Worm (Caenorhabditis elegans) whole organism, late embryonic: Measurements from ENCODE around the gene sfxn-2.

Source experiments
- C38D4.7 ChIP-seq: fragments of 200-800 bp; sonication (Bioruptor generic); optimal IDR thresholded peaks from 2 replicates; lab custom pipeline; 2018; ENCODE audit warnings: mild to moderate bottlenecking, missing genetic modification characterization, moderate library complexity, missing compliant biosample characterization
- K09A11.1 ChIP-seq: sonication (generic microtip); optimal IDR thresholded peaks from 2 replicates; lab custom pipeline; 2017; ENCODE audit warnings: antibody characterized with exemption, mild to moderate bottlenecking, missing genetic modification characterization, missing compliant biosample characterization; ENCODE audit not compliant: insufficient read depth
- T23F11.4 ChIP-seq: fragments of 200-800 bp; sonication (Bioruptor generic); optimal IDR thresholded peaks from 2 replicates; lab custom pipeline; 2018; ENCODE audit warnings: mild to moderate bottlenecking, missing genetic modification characterization, missing compliant biosample characterization
- Y22D7AL.16 ChIP-seq: sonication (generic microtip); optimal IDR thresholded peaks from 2 replicates; lab custom pipeline; 2016; ENCODE audit warnings: missing genetic modification characterization, missing compliant biosample characterization
- ahr-1 ChIP-seq: sonication (generic microtip); optimal IDR thresholded peaks from 2 replicates; lab custom pipeline; 2016; ENCODE audit warnings: missing genetic modification characterization, missing compliant biosample characterization
- ceh-14 ChIP-seq: sonication (generic microtip); optimal IDR thresholded peaks from 2 replicates; lab custom pipeline; 2016; ENCODE audit warnings: missing genotype, missing genetic modification characterization, missing compliant biosample characterization
- ceh-18 ChIP-seq: sonication (generic microtip); optimal IDR thresholded peaks from 2 replicates; lab custom pipeline; 2016; ENCODE audit warnings: missing genetic modification characterization, missing compliant biosample characterization
- ceh-24 ChIP-seq: sonication (generic microtip); optimal IDR thresholded peaks from 2 replicates; lab custom pipeline; 2016; ENCODE audit warnings: mild to moderate bottlenecking, missing genetic modification characterization, missing compliant biosample characterization
- ceh-31 ChIP-seq: sonication (generic microtip); optimal IDR thresholded peaks from 2 replicates; lab custom pipeline; 2016; ENCODE audit warnings: missing genetic modification characterization, missing compliant biosample characterization
- ceh-48 ChIP-seq: sonication (generic microtip); optimal IDR thresholded peaks from 2 replicates; lab custom pipeline; 2016; ENCODE audit warnings: missing genetic modification characterization, inconsistent platforms, missing compliant biosample characterization
- ceh-6 ChIP-seq: fragments of 200-800 bp; sonication (Bioruptor generic); optimal IDR thresholded peaks from 2 replicates; lab custom pipeline; 2018; ENCODE audit warnings: mild to moderate bottlenecking, missing genetic modification characterization, missing compliant biosample characterization
- che-1 ChIP-seq: sonication (generic microtip); optimal IDR thresholded peaks from 2 replicates; lab custom pipeline; 2016; ENCODE audit warnings: mild to moderate bottlenecking, missing genetic modification characterization, missing compliant biosample characterization
- elt-4 ChIP-seq: sonication (generic microtip); optimal IDR thresholded peaks from 2 replicates; lab custom pipeline; 2016; ENCODE audit warnings: missing genetic modification characterization, missing compliant biosample characterization
- fax-1 ChIP-seq: sonication (generic microtip); optimal IDR thresholded peaks from 2 replicates; lab custom pipeline; 2016; ENCODE audit warnings: missing genotype, missing genetic modification characterization, missing compliant biosample characterization
- hlh-13 ChIP-seq: fragments of 200-800 bp; sonication (Bioruptor generic); optimal IDR thresholded peaks from 2 replicates; lab custom pipeline; 2018; ENCODE audit warnings: mild to moderate bottlenecking, missing genetic modification characterization, missing compliant biosample characterization
- hlh-15 ChIP-seq: sonication (generic microtip); optimal IDR thresholded peaks from 2 replicates; lab custom pipeline; 2016; ENCODE audit warnings: missing genetic modification characterization, missing compliant biosample characterization
- hlh-30 ChIP-seq: sonication (generic microtip); optimal IDR thresholded peaks from 2 replicates; lab custom pipeline; 2017; ENCODE audit warnings: antibody characterized with exemption, missing genetic modification characterization, missing compliant biosample characterization; ENCODE audit not compliant: insufficient read depth
- hlh-6 ChIP-seq: sonication (generic microtip); optimal IDR thresholded peaks from 2 replicates; lab custom pipeline; 2016; ENCODE audit warnings: missing genotype, missing genetic modification characterization, missing compliant biosample characterization
- hlh-8 ChIP-seq: sonication (generic microtip); optimal IDR thresholded peaks from 2 replicates; lab custom pipeline; 2016; ENCODE audit warnings: missing genotype, missing genetic modification characterization, missing compliant biosample characterization
- lin-11 ChIP-seq: fragments of 200-800 bp; sonication (Bioruptor generic); optimal IDR thresholded peaks from 2 replicates; lab custom pipeline; 2018; ENCODE audit warnings: mild to moderate bottlenecking, missing genetic modification characterization, missing compliant biosample characterization
- madf-2 ChIP-seq: sonication (generic microtip); optimal IDR thresholded peaks from 2 replicates; lab custom pipeline; 2017; ENCODE audit warnings: missing genetic modification characterization, missing compliant biosample characterization
- nfya-1 ChIP-seq: sonication (generic microtip); optimal IDR thresholded peaks from 2 replicates; lab custom pipeline; 2017; ENCODE audit warnings: missing genetic modification characterization, mild to moderate bottlenecking, missing compliant biosample characterization, antibody characterized with exemption, moderate library complexity
- odd-2 ChIP-seq: sonication (generic microtip); optimal IDR thresholded peaks from 2 replicates; lab custom pipeline; 2017; ENCODE audit warnings: antibody characterized with exemption, mild to moderate bottlenecking, missing genetic modification characterization, missing compliant biosample characterization
- pag-3 ChIP-seq: sonication (generic microtip); optimal IDR thresholded peaks from 2 replicates; lab custom pipeline; 2016; ENCODE audit warnings: missing compliant biosample characterization, missing genetic modification characterization, borderline replicate concordance
- pat-9 ChIP-seq: fragments of 200-800 bp; sonication (Bioruptor generic); optimal IDR thresholded peaks from 2 replicates; lab custom pipeline; 2018; ENCODE audit warnings: mild to moderate bottlenecking, missing genetic modification characterization, moderate library complexity, missing compliant biosample characterization
- pax-1 ChIP-seq: fragments of 150-350 bp; optimal IDR thresholded peaks from 2 replicates; lab custom pipeline; 2014; ENCODE audit warnings: missing biosample characterization, missing genetic modification characterization
- pqm-1 ChIP-seq: sonication (generic microtip); optimal IDR thresholded peaks from 2 replicates; lab custom pipeline; 2016; ENCODE audit warnings: missing genetic modification characterization, missing compliant biosample characterization
- pros-1 ChIP-seq: fragments of 150-350 bp; optimal IDR thresholded peaks from 2 replicates; lab custom pipeline; 2014; ENCODE audit warnings: missing biosample characterization, missing genetic modification reagents, missing genetic modification characterization
- ref-2 ChIP-seq: sonication (generic microtip); optimal IDR thresholded peaks from 2 replicates; lab custom pipeline; 2016; ENCODE audit warnings: missing genetic modification characterization, missing compliant biosample characterization
- sox-2 ChIP-seq: fragments of 200-800 bp; sonication (Bioruptor generic); IDR thresholded peaks from 2 replicates; pipeline ENCODE4 v1.3.6; 2022; ENCODE audit warnings: missing genetic modification reagents, missing genetic modification characterization, missing compliant biosample characterization
- sox-4 ChIP-seq: sonication (generic microtip); optimal IDR thresholded peaks from 2 replicates; lab custom pipeline; 2017; ENCODE audit warnings: mild to moderate bottlenecking, missing genetic modification characterization, inconsistent platforms, missing compliant biosample characterization
- tbx-2 ChIP-seq: sonication (generic microtip); optimal IDR thresholded peaks from 2 replicates; lab custom pipeline; 2016; ENCODE audit warnings: missing genetic modification characterization, missing compliant biosample characterization
- ttx-3 ChIP-seq: sonication (generic microtip); optimal IDR thresholded peaks from 2 replicates; lab custom pipeline; 2016; ENCODE audit warnings: missing genetic modification reagents, missing genetic modification characterization, missing compliant biosample characterization
- unc-3 ChIP-seq, 2 experiments: fragments of 200-800 bp in 1 of 2; sonication (Bioruptor generic) in 1 of 2; sonication (generic microtip) in 1 of 2; conservative IDR thresholded peaks in 1 of 2; optimal IDR thresholded peaks in 1 of 2; 2 replicates each; pipeline versions ENCODE4 v1.3.6 to Lab custom; 2016 to 2022; ENCODE audit warnings: missing compliant biosample characterization in 2 of 2, missing genetic modification characterization in 2 of 2, missing genetic modification reagents in 1 of 2
- unc-55 ChIP-seq: sonication (generic microtip); optimal IDR thresholded peaks from 2 replicates; lab custom pipeline; 2017; ENCODE audit warnings: missing biosample characterization, missing genetic modification reagents, missing genetic modification characterization
- unc-86 ChIP-seq: sonication (generic microtip); optimal IDR thresholded peaks from 2 replicates; lab custom pipeline; 2016; ENCODE audit warnings: missing genetic modification characterization, missing compliant biosample characterization
- zip-5 ChIP-seq: sonication (generic microtip); optimal IDR thresholded peaks from 2 replicates; lab custom pipeline; 2016; ENCODE audit warnings: missing genetic modification characterization, missing compliant biosample characterization
- ztf-16 ChIP-seq: sonication (generic microtip); optimal IDR thresholded peaks from 2 replicates; lab custom pipeline; 2017; ENCODE audit warnings: missing genetic modification characterization, missing compliant biosample characterization

The sfxn-2 gene

DNA sequence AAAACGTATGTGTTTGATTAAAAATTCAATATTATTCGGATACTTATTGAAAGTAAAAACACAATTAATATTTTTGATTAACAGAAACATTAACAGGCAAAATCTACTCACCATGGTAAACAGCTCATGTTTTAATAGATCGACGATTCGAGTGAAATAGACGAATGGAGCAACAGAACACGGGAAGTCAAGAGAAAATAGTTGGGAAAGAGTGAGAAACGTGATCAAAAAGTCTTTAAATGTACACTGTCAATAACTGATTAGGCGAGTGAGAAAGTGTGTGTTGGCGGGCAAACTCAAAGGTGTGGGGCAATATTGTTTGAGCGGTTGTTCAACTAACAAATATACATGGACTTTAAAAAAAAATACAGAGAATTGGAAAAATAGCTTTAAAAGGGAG is 39.9 kb upstream of the sfxn-2 start, which contains the start of gene sdpn-1:
Gene sdpn-1 (minus strand): TSS at position 262 of the 400 bp plus-strand sequence.
- TF ChIP-seq T23F11.4 (GFP tag; lab: Kevin White, UChicago) (no peak), unc-86 (tag; lab: Kevin White, UChicago) (no peak), C38D4.7 (GFP tag; lab: Kevin White, UChicago) (no peak), elt-4 (no peak), hlh-6 (tag; lab: Kevin White, UChicago) (no peak), sox-2 (GFP tag; lab: Robert Waterston, UW) (no peak), ceh-48 (tag; lab: Kevin White, UChicago) (no peak), lin-11 (no peak), unc-55 (GFP tag; lab: Kevin White, UChicago) (no peak), hlh-15 (tag; lab: Kevin White, UChicago) (no peak), ttx-3 (no peak)

DNA sequence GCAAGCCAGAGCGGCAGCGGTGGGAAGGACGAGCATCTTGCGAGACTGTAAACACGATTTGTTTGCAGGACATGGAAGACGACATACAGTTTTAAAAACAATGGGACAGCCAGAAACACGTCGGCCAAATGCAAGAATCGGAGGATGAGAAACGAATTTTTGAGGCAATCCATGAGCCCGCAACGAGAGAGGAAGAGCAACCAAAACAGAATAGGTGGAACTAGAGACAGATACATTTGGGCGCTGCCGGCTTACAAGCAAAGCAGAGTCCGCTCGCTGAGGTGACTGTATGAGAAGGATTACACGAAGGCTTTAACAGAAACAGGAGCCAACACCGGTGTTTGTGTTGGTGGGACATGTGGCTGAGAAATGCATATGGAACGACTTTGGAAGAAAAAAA is 36.4 kb upstream of the sfxn-2 start:
- no peak for TF ChIP-seq unc-86 (tag; lab: Kevin White, UChicago)
- TF ChIP-seq pros-1 (tag; lab: Kevin White, UChicago) = no peak
- peak; percentile 24 for TF ChIP-seq hlh-6 (tag; lab: Kevin White, UChicago)

DNA sequence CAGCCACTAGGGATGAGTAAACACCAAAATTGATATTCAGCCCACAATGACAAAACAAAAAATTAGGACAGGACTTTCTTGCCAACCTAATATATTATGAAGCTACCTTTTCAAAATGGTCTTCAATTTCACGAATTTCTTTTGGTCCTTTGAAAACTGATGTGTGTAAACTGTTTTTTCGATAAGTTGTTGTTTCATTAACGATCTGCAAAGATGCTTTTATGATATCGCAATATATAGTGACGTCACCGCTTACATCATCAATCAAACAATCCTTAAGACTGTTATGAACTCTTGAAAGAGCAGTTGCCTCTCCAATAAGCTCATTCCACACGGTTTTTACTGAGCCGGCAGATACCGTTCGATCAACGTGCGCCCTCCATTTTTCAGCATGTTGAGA is 34.0 kb upstream of the sfxn-2 start:
- TF ChIP-seq ceh-6 (GFP tag; lab: Kevin White, UChicago) (no peak), pat-9 (tag; lab: Kevin White, UChicago) (no peak), ahr-1 (no peak), ceh-48 (tag; lab: Kevin White, UChicago) (no peak), hlh-30 (tag; lab: Kevin White, UChicago) (no peak), ttx-3 (no peak), tbx-2 (tag; lab: Kevin White, UChicago) (no peak), madf-2 (tag; lab: Kevin White, UChicago) (no peak), sox-4 (tag; lab: Kevin White, UChicago) (no peak), lin-11 (no peak), hlh-13 (GFP tag; lab: Kevin White, UChicago) (no peak), Y22D7AL.16 (tag; lab: Kevin White, UChicago) (no peak), ceh-18 (tag; lab: Kevin White, UChicago) (no peak), ceh-31 (tag; lab: Kevin White, UChicago) (no peak), che-1 (tag; lab: Kevin White, UChicago) (no peak), C38D4.7 (GFP tag; lab: Kevin White, UChicago) (no peak), zip-5 (tag; lab: Kevin White, UChicago) (no peak), pqm-1 (tag; lab: Kevin White, UChicago) (no peak), nfya-1 (no peak)

DNA sequence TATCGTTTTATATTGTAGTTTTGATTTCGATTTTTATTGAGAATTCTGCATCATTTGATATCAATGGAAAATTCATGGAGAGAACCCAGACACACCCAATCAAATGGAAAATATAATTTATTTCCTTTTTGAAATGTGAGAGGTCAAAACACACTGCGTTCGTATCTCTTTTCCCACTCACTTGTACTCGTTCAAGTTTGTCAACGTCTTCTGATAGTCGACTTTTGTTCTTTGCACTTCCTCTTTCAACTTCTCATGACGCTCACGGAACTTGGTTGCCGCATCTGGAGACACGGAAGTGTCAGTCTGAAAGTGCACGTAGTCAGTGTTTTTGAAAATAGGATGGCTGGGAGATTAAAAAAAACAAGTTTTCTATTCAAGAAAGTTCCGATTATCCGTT is 32.2 kb upstream of the sfxn-2 start:
- TF ChIP-seq odd-2 = no peak
- no peak for TF ChIP-seq pag-3 (tag; lab: Kevin White, UChicago)
- TF ChIP-seq ceh-24 (tag; lab: Kevin White, UChicago) = no peak
- TF ChIP-seq K09A11.1 (tag; lab: Kevin White, UChicago) = no peak
- TF ChIP-seq pqm-1 (tag; lab: Kevin White, UChicago) = no peak
- TF ChIP-seq unc-55 (GFP tag; lab: Kevin White, UChicago) = no peak
- TF ChIP-seq pros-1 (tag; lab: Kevin White, UChicago) = no peak
- TF ChIP-seq ref-2 (tag; lab: Kevin White, UChicago) = no peak
- no peak for TF ChIP-seq ahr-1
- no peak for TF ChIP-seq ztf-16 (tag; lab: Kevin White, UChicago)
- no peak for TF ChIP-seq unc-3 (GFP tag; conservative IDR thresholded peaks at IDR 0.05; lab: Robert Waterston, UW)
- TF ChIP-seq unc-3 (tag; optimal IDR thresholded peaks at IDR 0.05; lab: Kevin White, UChicago) = no peak
- no peak for TF ChIP-seq fax-1 (tag; lab: Kevin White, UChicago)
- no peak for TF ChIP-seq pax-1 (tag; lab: Kevin White, UChicago)
- TF ChIP-seq ceh-14 (tag; lab: Kevin White, UChicago) = no peak
- TF ChIP-seq lin-11 = no peak
- TF ChIP-seq hlh-8 (tag; lab: Kevin White, UChicago) = no peak
- TF ChIP-seq ceh-6 (GFP tag; lab: Kevin White, UChicago) = no peak
